Worm (Caenorhabditis elegans) whole organism, late embryonic: ENCODE results near the gene F21D5.7.

ENCODE experiments used
- Y22D7AL.16 ChIP-seq: sonication (generic microtip); optimal IDR thresholded peaks from 2 replicates; lab custom pipeline; 2016; ENCODE audit warnings: missing genetic modification characterization, missing compliant biosample characterization
- ama-1 ChIP-seq: fragments of 150-350 bp; optimal IDR thresholded peaks from 2 replicates; lab custom pipeline; 2014
- ceh-14 ChIP-seq: sonication (generic microtip); optimal IDR thresholded peaks from 2 replicates; lab custom pipeline; 2016; ENCODE audit warnings: missing genotype, missing genetic modification characterization, missing compliant biosample characterization
- fkh-10 ChIP-seq: fragments of 150-350 bp; optimal IDR thresholded peaks from 2 replicates; lab custom pipeline; 2014; ENCODE audit warnings: missing biosample characterization, missing genetic modification reagents, missing genetic modification characterization
- hlh-15 ChIP-seq: sonication (generic microtip); optimal IDR thresholded peaks from 2 replicates; lab custom pipeline; 2016; ENCODE audit warnings: missing genetic modification characterization, missing compliant biosample characterization
- hlh-30 ChIP-seq: sonication (generic microtip); optimal IDR thresholded peaks from 2 replicates; lab custom pipeline; 2017; ENCODE audit warnings: antibody characterized with exemption, missing genetic modification characterization, missing compliant biosample characterization; ENCODE audit not compliant: insufficient read depth
- pqm-1 ChIP-seq: sonication (generic microtip); optimal IDR thresholded peaks from 2 replicates; lab custom pipeline; 2016; ENCODE audit warnings: missing genetic modification characterization, missing compliant biosample characterization
- pros-1 ChIP-seq: fragments of 150-350 bp; optimal IDR thresholded peaks from 2 replicates; lab custom pipeline; 2014; ENCODE audit warnings: missing biosample characterization, missing genetic modification reagents, missing genetic modification characterization
- unc-86 ChIP-seq: sonication (generic microtip); optimal IDR thresholded peaks from 2 replicates; lab custom pipeline; 2016; ENCODE audit warnings: missing genetic modification characterization, missing compliant biosample characterization

ce11 chrIV:8790144-8790543 is 46.6 kb upstream of the F21D5.7 start, which contains the start of gene sru-35:
- no peak for TF ChIP-seq hlh-30 (tag; lab: Kevin White, UChicago)
- no peak for TF ChIP-seq fkh-10 (GFP tag; lab: Kevin White, UChicago)
- TF ChIP-seq pros-1 (tag; lab: Kevin White, UChicago) = no peak
- TF ChIP-seq Y22D7AL.16 = no peak
- no peak for TF ChIP-seq pqm-1 (tag; lab: Kevin White, UChicago)
- TF ChIP-seq unc-86 = no peak
- no peak for TF ChIP-seq ceh-14 (tag; lab: Kevin White, UChicago)
- no peak for TF ChIP-seq hlh-15 (tag; lab: Kevin White, UChicago)
- TF ChIP-seq ama-1 (lab: Kevin White, UChicago) = no peak
